Worm (Caenorhabditis elegans): ENCODE measurements around the gene clec-49.
A peak's percentile ranks its signal among the peaks of the same experiment; 100 is the strongest.

The clec-49 gene

DNA sequence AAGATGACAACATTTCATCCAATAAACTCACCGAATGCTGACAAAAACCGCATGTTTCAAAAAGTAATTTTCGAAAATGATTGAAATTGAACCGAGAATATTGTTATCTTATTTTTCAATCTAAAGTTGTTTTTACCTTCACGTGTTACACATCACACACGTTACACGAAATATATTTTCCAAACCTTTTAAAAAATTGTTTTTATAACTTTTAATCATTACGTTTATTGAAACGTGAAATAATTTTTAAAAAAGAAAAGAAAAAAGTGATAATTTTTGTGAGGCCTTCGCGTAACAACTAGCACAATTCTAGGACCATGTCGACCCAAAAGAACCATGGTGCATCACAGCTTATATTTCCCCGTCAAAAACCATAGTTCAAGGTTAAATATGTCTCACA lies 43.9 kb upstream of the clec-49 start, which contains the start of gene M162.7:
M162.7 (minus strand) TSS at position 101 of the 400 bp plus-strand sequence.
- TF ChIP-seq daf-8 (GFP tag; IDR thresholded peaks at IDR 0.05) (no peak), Y48G9A.11 (GFP tag; IDR thresholded peaks at IDR 0.05) (no peak), aly-2 (tag; optimal IDR thresholded peaks at IDR 0.05) (no peak), pqm-1 (tag; optimal IDR thresholded peaks at IDR 0.05) (no peak), nhr-28 (tag; optimal IDR thresholded peaks at IDR 0.05) (no peak)

- no peak for TF ChIP-seq ZK337.2 (GFP tag; IDR thresholded peaks at IDR 0.05)
- TF ChIP-seq T26A8.4 (GFP tag; IDR thresholded peaks at IDR 0.05): no peak
- TF ChIP-seq F26F4.8 (GFP tag; conservative IDR thresholded peaks at IDR 0.05): no peak
- TF ChIP-seq snpc-4 (tag; optimal IDR thresholded peaks at IDR 0.05): no peak
- TF ChIP-seq set-16 (GFP tag; IDR thresholded peaks at IDR 0.05): peak; percentile 81
- no peak for TF ChIP-seq zag-1 (tag; optimal IDR thresholded peaks at IDR 0.05)
Observed at ce11 chrV:19790248-19790647, 39.2 kb upstream of the clec-49 start.

- no peak for TF ChIP-seq ces-1 (GFP tag; optimal IDR thresholded peaks at IDR 0.05)
- peak; percentile 94 for TF ChIP-seq nhr-28 (tag; optimal IDR thresholded peaks at IDR 0.05)
- TF ChIP-seq pqm-1 (tag; optimal IDR thresholded peaks at IDR 0.05): peak; percentile 77
- TF ChIP-seq daf-12 (tag; optimal IDR thresholded peaks at IDR 0.05): no peak
- TF ChIP-seq nhr-111 (GFP tag; optimal IDR thresholded peaks at IDR 0.05): no peak
- TF ChIP-seq lin-13 (GFP tag; optimal IDR thresholded peaks at IDR 0.05): no peak
- no peak for TF ChIP-seq unc-62 (GFP tag; optimal IDR thresholded peaks at IDR 0.05 in 1 of 2)
- TF ChIP-seq unc-62 (tag; optimal IDR thresholded peaks at IDR 0.05): no peak
- no peak for TF ChIP-seq zfp-3 (GFP tag; conservative IDR thresholded peaks at IDR 0.05)
- no peak for TF ChIP-seq lin-39 (tag; optimal IDR thresholded peaks at IDR 0.05)
- TF ChIP-seq snpc-1.2 (GFP tag; IDR thresholded peaks at IDR 0.05): no peak
- no peak for TF ChIP-seq ceh-20 (GFP tag; IDR thresholded peaks at IDR 0.05)
Observed at ce11 chrV:19788360-19788759, 37.3 kb upstream of the clec-49 start, which contains the start of gene clec-258. clec-258 (plus strand) TSS chrV:19788440.

ce11 chrV:19783829-19784228 lies 32.8 kb upstream of the clec-49 start, which contains the start of gene srt-45:
srt-45 (plus strand) TSS chrV:19784129.
- no peak for TF ChIP-seq hmg-1.1 (GFP tag; IDR thresholded peaks at IDR 0.05)
- no peak for TF ChIP-seq mdl-1 (tag; optimal IDR thresholded peaks at IDR 0.05)
- TF ChIP-seq saeg-2 (GFP tag; IDR thresholded peaks at IDR 0.05): no peak
- no peak for TF ChIP-seq mxl-3 (GFP tag; optimal IDR thresholded peaks at IDR 0.05)
- no peak for TF ChIP-seq nhr-11 (tag; optimal IDR thresholded peaks at IDR 0.05)
- TF ChIP-seq zfp-3 (GFP tag; conservative IDR thresholded peaks at IDR 0.05): no peak
- TF ChIP-seq pha-4 (GFP tag; IDR thresholded peaks at IDR 0.05): no peak
- TF ChIP-seq pha-4 (tag; optimal IDR thresholded peaks at IDR 0.05): no peak

DNA sequence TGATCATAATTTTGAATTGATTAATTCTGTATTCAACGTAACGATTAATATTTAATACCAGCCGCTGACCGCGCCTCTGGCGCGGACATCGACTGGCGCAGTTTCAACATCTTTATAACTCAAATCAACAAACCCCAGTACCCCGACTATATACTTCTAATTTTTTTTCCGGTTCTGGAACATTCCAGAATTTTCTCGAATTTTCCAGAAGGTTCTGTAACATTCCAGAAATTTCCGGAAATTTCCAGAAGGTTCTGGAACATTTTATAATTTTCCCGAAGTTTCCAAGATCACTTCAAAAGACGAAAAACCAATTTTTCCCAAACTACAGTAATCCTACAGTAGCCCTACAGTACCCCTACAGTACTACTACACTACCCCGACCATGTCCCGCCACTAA lies 28.2 kb upstream of the clec-49 start:
- TF ChIP-seq ceh-32 (tag; optimal IDR thresholded peaks at IDR 0.05; ENCODE audit: poor library complexity) (no peak), Y5F2A.4 (GFP tag; optimal IDR thresholded peaks at IDR 0.05) (no peak), nhr-42 (GFP tag; IDR thresholded peaks at IDR 0.05) (no peak), nhr-102 (tag; optimal IDR thresholded peaks at IDR 0.05) (no peak), attf-4 (tag; optimal IDR thresholded peaks at IDR 0.05) (no peak), lin-38 (GFP tag; IDR thresholded peaks at IDR 0.05) (no peak), ztf-7 (tag; optimal IDR thresholded peaks at IDR 0.05) (no peak), ama-1 (optimal IDR thresholded peaks at IDR 0.05) (no peak), nhr-48 (tag; optimal IDR thresholded peaks at IDR 0.05) (no peak), daf-12 (tag; optimal IDR thresholded peaks at IDR 0.05) (no peak), egl-27 (tag; optimal IDR thresholded peaks at IDR 0.05) (no peak), ceh-44 (GFP tag; IDR thresholded peaks at IDR 0.05) (no peak), hmg-1.1 (GFP tag; IDR thresholded peaks at IDR 0.05) (no peak), Y48G9A.11 (GFP tag; IDR thresholded peaks at IDR 0.05) (no peak), lin-39 (tag; optimal IDR thresholded peaks at IDR 0.05) (no peak), Y75B8A.6 (GFP tag; IDR thresholded peaks at IDR 0.05) (no peak)
